Worm (Caenorhabditis elegans) whole organism, L1 larva: ENCODE data around the gene enu-3.6.
A peak's percentile ranks its signal among the peaks of the same experiment; 100 is the strongest.

Experiments used
- C04F5.9 ChIP-seq: sonication (generic microtip); optimal IDR thresholded peaks from 2 replicates; lab custom pipeline; 2016; ENCODE audit warnings: missing genetic modification characterization, missing compliant biosample characterization
- C16A3.4 ChIP-seq: fragments of 150-350 bp; optimal IDR thresholded peaks from 2 replicates; lab custom pipeline; 2014; ENCODE audit warnings: missing biosample characterization, missing genetic modification characterization
- C34B4.2 ChIP-seq: sonication (generic microtip); optimal IDR thresholded peaks from 2 replicates; lab custom pipeline; 2017; ENCODE audit warnings: mild to moderate bottlenecking, missing genetic modification characterization, missing compliant biosample characterization
- F16B12.6 ChIP-seq: fragments of 150-350 bp; optimal IDR thresholded peaks from 2 replicates; lab custom pipeline; 2014; ENCODE audit warnings: missing biosample characterization, missing genetic modification characterization
- aha-1 ChIP-seq: fragments of 150-350 bp; optimal IDR thresholded peaks from 2 replicates; lab custom pipeline; 2014; ENCODE audit warnings: missing biosample characterization, missing genetic modification characterization
- ceh-8 ChIP-seq: fragments of 200-800 bp; sonication (Bioruptor generic); optimal IDR thresholded peaks from 2 replicates; lab custom pipeline; 2018; ENCODE audit warnings: mild to moderate bottlenecking, missing genetic modification characterization, moderate library complexity, missing compliant biosample characterization
- ceh-82 ChIP-seq, 3 experiments: fragments of 150-350 bp in 1 of 3; sonication (generic microtip) in 2 of 3; optimal IDR thresholded peaks; 2 replicates each; lab custom pipeline; 2014 to 2017; ENCODE audit warnings: missing biosample characterization in 3 of 3, missing genetic modification characterization in 3 of 3
- ceh-90 ChIP-seq: sonication (generic microtip); optimal IDR thresholded peaks from 2 replicates; lab custom pipeline; 2016; ENCODE audit warnings: missing genetic modification characterization, missing compliant biosample characterization
- ces-1 ChIP-seq: fragments of 150-350 bp; optimal IDR thresholded peaks from 2 replicates; lab custom pipeline; 2014; ENCODE audit warnings: missing biosample characterization, missing genetic modification reagents, missing genetic modification characterization
- dpl-1 ChIP-seq, 3 experiments: fragments of 150-350 bp in 2 of 3; sonication (generic microtip) in 1 of 3; optimal IDR thresholded peaks; 2 replicates each; lab custom pipeline; 2014 to 2017; ENCODE audit warnings: missing biosample characterization in 3 of 3, missing genetic modification characterization in 3 of 3, missing genetic modification reagents in 3 of 3
- efl-1 ChIP-seq, 4 experiments: fragments of 150-350 bp; optimal IDR thresholded peaks in 3 of 4; peaks in 1 of 4; 1 replicate in 1 of 4; 2 replicates in 3 of 4; lab custom pipeline; 2014; ENCODE audit warnings: missing biosample characterization in 2 of 4, missing genetic modification characterization in 2 of 4, missing genetic modification reagents in 2 of 4
- efl-3 ChIP-seq: fragments of 200-800 bp; sonication (Bioruptor generic); optimal IDR thresholded peaks from 2 replicates; lab custom pipeline; 2018; ENCODE audit warnings: mild to moderate bottlenecking, missing genetic modification characterization, missing compliant biosample characterization
- egl-27 ChIP-seq, 2 experiments: fragments of 150-350 bp in 1 of 2; sonication (generic microtip); optimal IDR thresholded peaks; 3 replicates each; lab custom pipeline; 2017 to 2018; ENCODE audit warnings: missing biosample characterization in 2 of 2, missing genetic modification characterization in 2 of 2, missing genetic modification reagents in 2 of 2
- elt-2 ChIP-seq: sonication (generic microtip); optimal IDR thresholded peaks from 2 replicates; lab custom pipeline; 2016; ENCODE audit warnings: missing genetic modification characterization, mild to moderate bottlenecking, inconsistent platforms, missing compliant biosample characterization, missing genetic modification reagents
- ets-5 ChIP-seq: fragments of 200-800 bp; sonication (Bioruptor generic); IDR thresholded peaks from 2 replicates; pipeline ENCODE4 v1.3.6; 2022; ENCODE audit warnings: missing genetic modification characterization, missing compliant biosample characterization
- fkh-10 ChIP-seq: sonication (generic microtip); optimal IDR thresholded peaks from 2 replicates; lab custom pipeline; 2017; ENCODE audit warnings: missing biosample characterization, missing genetic modification reagents, missing genetic modification characterization
- fkh-4 ChIP-seq: sonication (generic microtip); optimal IDR thresholded peaks from 2 replicates; lab custom pipeline; 2016; ENCODE audit warnings: missing compliant biosample characterization, missing genetic modification characterization, borderline replicate concordance
- fkh-8 ChIP-seq: sonication (generic microtip); optimal IDR thresholded peaks from 2 replicates; lab custom pipeline; 2016; ENCODE audit warnings: mild to moderate bottlenecking, missing genetic modification characterization, missing compliant biosample characterization
- fos-1 ChIP-seq: fragments of 150-350 bp; optimal IDR thresholded peaks from 2 replicates; lab custom pipeline; 2014; ENCODE audit warnings: missing biosample characterization, missing genetic modification characterization
- hlh-17 ChIP-seq: fragments of 200-800 bp; sonication (Bioruptor generic); optimal IDR thresholded peaks from 2 replicates; lab custom pipeline; 2018; ENCODE audit warnings: missing genetic modification characterization, mild to moderate bottlenecking, missing compliant biosample characterization, moderate library complexity, borderline replicate concordance
- hlh-4 ChIP-seq: sonication (generic microtip); optimal IDR thresholded peaks from 2 replicates; lab custom pipeline; 2016; ENCODE audit warnings: mild to moderate bottlenecking, missing genetic modification characterization, missing compliant biosample characterization
- irx-1 ChIP-seq: sonication (generic microtip); optimal IDR thresholded peaks from 2 replicates; lab custom pipeline; 2016; ENCODE audit warnings: missing genetic modification characterization, missing compliant biosample characterization
- isw-1 ChIP-seq: fragments of 200-800 bp; sonication (Bioruptor generic); IDR thresholded peaks from 2 replicates; pipeline ENCODE4 v1.3.6; 2022; ENCODE audit warnings: missing genetic modification characterization, missing compliant biosample characterization
- lir-3 ChIP-seq: sonication (generic microtip); optimal IDR thresholded peaks from 2 replicates; lab custom pipeline; 2016; ENCODE audit warnings: mild to moderate bottlenecking, missing genetic modification characterization, moderate library complexity, missing compliant biosample characterization; ENCODE audit not compliant: poor library complexity
- mdl-1 ChIP-seq, 2 experiments: fragments of 150-350 bp; optimal IDR thresholded peaks; 2 replicates each; lab custom pipeline; 2014 to 2017; ENCODE audit warnings: missing biosample characterization in 2 of 2, missing genetic modification characterization in 2 of 2, inconsistent platforms in 1 of 2
- mef-2 ChIP-seq: fragments of 150-350 bp; optimal IDR thresholded peaks from 2 replicates; lab custom pipeline; 2014; ENCODE audit warnings: missing biosample characterization, missing genetic modification characterization
- mep-1 ChIP-seq: fragments of 150-350 bp; optimal IDR thresholded peaks from 2 replicates; lab custom pipeline; 2014; ENCODE audit warnings: missing biosample characterization, missing genetic modification characterization
- nhr-19 ChIP-seq: fragments of 200-800 bp; sonication (Bioruptor generic); conservative IDR thresholded peaks from 2 replicates; pipeline ENCODE4 v1.3.6; 2022; ENCODE audit warnings: missing genetic modification characterization, missing compliant biosample characterization
- nhr-20 ChIP-seq: sonication (generic microtip); optimal IDR thresholded peaks from 2 replicates; lab custom pipeline; 2016; ENCODE audit warnings: mild to moderate bottlenecking, missing genetic modification characterization, missing compliant biosample characterization
- nhr-237 ChIP-seq: fragments of 150-350 bp; optimal IDR thresholded peaks from 2 replicates; lab custom pipeline; 2014; ENCODE audit warnings: missing biosample characterization, missing genetic modification characterization
- nhr-28 ChIP-seq: fragments of 150-350 bp; optimal IDR thresholded peaks from 2 replicates; lab custom pipeline; 2014; ENCODE audit warnings: missing biosample characterization, missing genetic modification characterization
- nhr-47 ChIP-seq: sonication (generic microtip); optimal IDR thresholded peaks from 2 replicates; lab custom pipeline; 2016; ENCODE audit warnings: mild to moderate bottlenecking, missing genetic modification characterization, moderate library complexity, missing compliant biosample characterization
- nhr-71 ChIP-seq: sonication (generic microtip); optimal IDR thresholded peaks from 2 replicates; lab custom pipeline; 2016; ENCODE audit warnings: mild to moderate bottlenecking, missing genetic modification characterization, moderate library complexity, missing compliant biosample characterization
- nhr-90 ChIP-seq: sonication (generic microtip); optimal IDR thresholded peaks from 2 replicates; lab custom pipeline; 2016; ENCODE audit warnings: mild to moderate bottlenecking, missing genetic modification characterization, missing compliant biosample characterization; ENCODE audit not compliant: poor library complexity
- pag-3 ChIP-seq: sonication (generic microtip); optimal IDR thresholded peaks from 2 replicates; lab custom pipeline; 2017; ENCODE audit warnings: missing genetic modification characterization, mild to moderate bottlenecking, missing compliant biosample characterization, antibody characterized with exemption, borderline replicate concordance; ENCODE audit not compliant: insufficient read depth
- pax-3 ChIP-seq: fragments of 200-800 bp; sonication (Bioruptor generic); optimal IDR thresholded peaks from 2 replicates; lab custom pipeline; 2018; ENCODE audit warnings: mild to moderate bottlenecking, missing genetic modification characterization, moderate library complexity, missing compliant biosample characterization
- pqm-1 ChIP-seq: sonication (generic microtip); optimal IDR thresholded peaks from 3 replicates; lab custom pipeline; 2017; ENCODE audit warnings: missing biosample characterization, missing genetic modification characterization
- skn-1 ChIP-seq: fragments of 150-350 bp; optimal IDR thresholded peaks from 2 replicates; lab custom pipeline; 2014; ENCODE audit warnings: missing biosample characterization, missing genetic modification characterization
- snpc-4 ChIP-seq: fragments of 150-350 bp; optimal IDR thresholded peaks from 2 replicates; lab custom pipeline; 2014; ENCODE audit warnings: missing biosample characterization, missing genetic modification characterization
- snu-23 ChIP-seq: sonication (generic microtip); optimal IDR thresholded peaks from 2 replicates; lab custom pipeline; 2016; ENCODE audit warnings: missing genetic modification characterization, missing compliant biosample characterization
- sox-4 ChIP-seq: sonication (generic microtip); optimal IDR thresholded peaks from 2 replicates; lab custom pipeline; 2016; ENCODE audit warnings: missing genetic modification characterization, missing compliant biosample characterization
- sptf-1 ChIP-seq: fragments of 150-350 bp; optimal IDR thresholded peaks from 2 replicates; lab custom pipeline; 2014; ENCODE audit warnings: missing biosample characterization, missing genetic modification characterization
- sup-37 ChIP-seq: fragments of 200-800 bp; sonication (Bioruptor generic); optimal IDR thresholded peaks from 2 replicates; lab custom pipeline; 2018; ENCODE audit warnings: mild to moderate bottlenecking, missing genetic modification characterization, missing compliant biosample characterization
- swsn-7 ChIP-seq: sonication (generic microtip); optimal IDR thresholded peaks from 2 replicates; lab custom pipeline; 2016; ENCODE audit warnings: missing genetic modification characterization, missing compliant biosample characterization
- tbx-2 ChIP-seq: sonication (generic microtip); optimal IDR thresholded peaks from 2 replicates; lab custom pipeline; 2016; ENCODE audit warnings: missing genetic modification characterization, missing compliant biosample characterization
- unc-30 ChIP-seq: sonication (generic microtip); optimal IDR thresholded peaks from 2 replicates; lab custom pipeline; 2017; ENCODE audit warnings: missing biosample characterization, missing genetic modification characterization
- unc-62 ChIP-seq: fragments of 150-350 bp; optimal IDR thresholded peaks from 2 replicates; lab custom pipeline; 2014; ENCODE audit warnings: missing biosample characterization, missing genetic modification reagents, missing genetic modification characterization
- unc-86 ChIP-seq: sonication (generic microtip); optimal IDR thresholded peaks from 2 replicates; lab custom pipeline; 2016; ENCODE audit warnings: missing genetic modification characterization, missing compliant biosample characterization
- unc-98 ChIP-seq: fragments of 200-800 bp; sonication (Bioruptor generic); IDR thresholded peaks from 2 replicates; pipeline ENCODE4 v1.3.6; 2022; ENCODE audit warnings: missing genetic modification characterization, missing compliant biosample characterization
- zag-1 ChIP-seq: fragments of 150-350 bp; optimal IDR thresholded peaks from 2 replicates; lab custom pipeline; 2014; ENCODE audit warnings: missing biosample characterization, missing genetic modification characterization
- zip-4 ChIP-seq: fragments of 200-800 bp; sonication (Bioruptor generic); optimal IDR thresholded peaks from 2 replicates; lab custom pipeline; 2018; ENCODE audit warnings: mild to moderate bottlenecking, missing genetic modification characterization, moderate library complexity, missing compliant biosample characterization
- ztf-4 ChIP-seq: fragments of 150-350 bp; optimal IDR thresholded peaks from 2 replicates; lab custom pipeline; 2014; ENCODE audit warnings: missing biosample characterization, missing genetic modification characterization

Gene enu-3.6

DNA sequence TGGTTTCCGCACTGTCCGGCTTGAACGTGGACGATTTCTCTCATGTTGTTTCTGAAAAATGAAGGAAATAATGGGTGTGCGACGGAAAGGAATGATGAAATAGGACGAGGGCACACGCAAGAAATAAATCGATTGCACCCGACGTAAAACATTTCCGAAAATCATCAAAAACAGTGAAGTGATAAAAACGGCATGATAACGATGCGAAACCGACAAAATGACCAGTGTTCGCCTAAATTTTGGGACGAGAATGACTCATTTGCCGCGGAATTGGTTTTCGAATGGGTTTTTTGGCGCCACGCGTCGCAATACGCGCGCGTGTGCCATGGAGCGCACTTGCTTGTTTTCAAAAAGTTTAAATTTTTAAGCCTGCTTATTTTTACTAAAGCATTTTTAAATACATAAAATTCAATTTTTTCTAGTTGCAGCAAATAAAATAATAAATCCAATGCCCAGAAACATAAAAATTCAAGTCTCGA, 7.8 kb upstream of the enu-3.6 start, which contains the start of the genes tbb-1 and rib-2:
TSS of gene tbb-1 (minus strand) at position 51 of the 479 bp plus-strand sequence.
TSS of gene rib-2 (plus strand) at position 429 of the 479 bp plus-strand sequence.
- no peak for TF ChIP-seq zag-1 (tag; lab: Kevin White, UChicago)
- TF ChIP-seq zip-4: no peak
- peak; percentile 49 for TF ChIP-seq fkh-8 (tag; lab: Kevin White, UChicago)
- no peak for TF ChIP-seq C34B4.2 (tag; lab: Kevin White, UChicago)
- peak; percentile 66 for TF ChIP-seq elt-2
- no peak for TF ChIP-seq pag-3 (tag; lab: Kevin White, UChicago)
- TF ChIP-seq pax-3: no peak
- peak; percentile 47 for TF ChIP-seq nhr-20
- TF ChIP-seq ets-5 (GFP tag; lab: Robert Waterston, UW): no peak
- no peak for TF ChIP-seq fkh-4 (tag; lab: Kevin White, UChicago)
- no peak for TF ChIP-seq aha-1 (tag; lab: Kevin White, UChicago)
- no peak for TF ChIP-seq sox-4 (tag; lab: Kevin White, UChicago)
- TF ChIP-seq sptf-1 (tag; lab: Kevin White, UChicago): no peak
- TF ChIP-seq ceh-8 (GFP tag; lab: Kevin White, UChicago): no peak
- TF ChIP-seq F16B12.6 (tag; lab: Kevin White, UChicago): peak; percentile 72
- peak; percentile 22 for TF ChIP-seq pqm-1 (tag; lab: Kevin White, UChicago)
- no peak for TF ChIP-seq hlh-17 (GFP tag; lab: Kevin White, UChicago)
- peak; percentile 85 to 91 (median 86) for TF ChIP-seq dpl-1 (GFP tag; optimal IDR thresholded peaks at IDR 0.05; lab: Kevin White, UChicago)
- no peak for TF ChIP-seq C04F5.9 (tag; lab: Kevin White, UChicago)
- TF ChIP-seq lir-3 (tag; lab: Kevin White, UChicago): no peak
- TF ChIP-seq fkh-10: peak; percentile 7
- TF ChIP-seq mdl-1 (tag; optimal IDR thresholded peaks at IDR 0.05; lab: Kevin White, UChicago): peak in 1 of 2 experiments; percentile 65
- peak; percentile 30 to 78 (median 45) for TF ChIP-seq ceh-82 (tag; optimal IDR thresholded peaks at IDR 0.05; lab: Kevin White, UChicago)
- TF ChIP-seq efl-1 (optimal IDR thresholded peaks at IDR 0.05; lab: Kevin White, UChicago): peak; percentile 81 to 86
- peak; percentile 84 to 98 for TF ChIP-seq efl-1 (GFP tag; optimal IDR thresholded peaks at IDR 0.05 in 1 of 2; lab: Kevin White, UChicago)
- TF ChIP-seq mep-1 (tag; lab: Kevin White, UChicago): peak; percentile 78
- no peak for TF ChIP-seq nhr-237 (tag; lab: Kevin White, UChicago)
- TF ChIP-seq C16A3.4 (tag; lab: Kevin White, UChicago): peak; percentile 54
- TF ChIP-seq unc-62 (GFP tag; lab: Kevin White, UChicago): no peak
- TF ChIP-seq isw-1 (GFP tag; lab: Robert Waterston, UW): no peak
- peak; percentile 85 for TF ChIP-seq fos-1
- TF ChIP-seq ceh-90 (tag; lab: Kevin White, UChicago): no peak
- peak; percentile 76 for TF ChIP-seq snu-23
- peak; percentile 32 for TF ChIP-seq unc-86 (tag; lab: Kevin White, UChicago)
- TF ChIP-seq snpc-4 (tag; lab: Kevin White, UChicago): peak; percentile 65
- TF ChIP-seq ztf-4 (tag; lab: Kevin White, UChicago): no peak
- TF ChIP-seq mef-2 (tag; lab: Kevin White, UChicago): no peak
- TF ChIP-seq sup-37 (GFP tag; lab: Kevin White, UChicago): no peak
- no peak for TF ChIP-seq nhr-19
- no peak for TF ChIP-seq efl-3 (GFP tag; lab: Kevin White, UChicago)
- no peak for TF ChIP-seq irx-1
- no peak for TF ChIP-seq nhr-28 (tag; lab: Kevin White, UChicago)
- peak; percentile 71 for TF ChIP-seq skn-1 (tag; lab: Kevin White, UChicago)
- TF ChIP-seq nhr-71: peak; percentile 73
- no peak for TF ChIP-seq egl-27 (tag; optimal IDR thresholded peaks at IDR 0.05; lab: Kevin White, UChicago)
- TF ChIP-seq tbx-2 (tag; lab: Kevin White, UChicago): peak; percentile 48
- TF ChIP-seq unc-30 (tag; lab: Kevin White, UChicago): no peak
- no peak for TF ChIP-seq ces-1 (GFP tag; lab: Kevin White, UChicago)
- TF ChIP-seq nhr-47 (tag; lab: Kevin White, UChicago): peak; percentile 56
- peak; percentile 34 for TF ChIP-seq nhr-90 (tag; lab: Kevin White, UChicago)
- peak; percentile 21 for TF ChIP-seq swsn-7
- TF ChIP-seq unc-98: no peak
- no peak for TF ChIP-seq hlh-4 (tag; lab: Kevin White, UChicago)
